Fruit fly (Drosophila melanogaster) whole organism, adult: ENCODE measurements around the gene CG32320.
"Not testable (repeated sequence)": the region's sequence is repeated elsewhere in the genome, so short reads cannot be mapped to it uniquely, and the experiment has no call there.

ENCODE experiments used
- CG11617 ChIP-seq: fragments of 200-800 bp; sonication (Bioruptor generic); optimal IDR thresholded peaks from 2 replicates; lab custom pipeline; 2017; ENCODE audit warnings: mild to moderate bottlenecking, missing biosample characterization, missing genetic modification reagents, missing genetic modification characterization
- CG12768 ChIP-seq: fragments of 200-800 bp; sonication (Bioruptor generic); optimal IDR thresholded peaks from 2 replicates; lab custom pipeline; 2017; ENCODE audit warnings: missing biosample characterization, missing genetic modification characterization, mild to moderate bottlenecking, moderate library complexity, missing genetic modification reagents
- CG14711 ChIP-seq: fragments of 200-800 bp; sonication (Bioruptor generic); optimal IDR thresholded peaks from 2 replicates; lab custom pipeline; 2018; ENCODE audit warnings: missing biosample characterization, mild to moderate bottlenecking, missing genetic modification characterization, moderate library complexity
- CG1620 ChIP-seq: fragments of 200-800 bp; sonication (Bioruptor generic); optimal IDR thresholded peaks from 2 replicates; lab custom pipeline; 2016; ENCODE audit warnings: missing biosample characterization, missing genetic modification characterization
- CG33017 ChIP-seq: fragments of 200-800 bp; sonication (Bioruptor generic); optimal IDR thresholded peaks from 2 replicates; lab custom pipeline; 2018; ENCODE audit warnings: missing biosample characterization, mild to moderate bottlenecking, missing genetic modification characterization, moderate library complexity
- CG5204 ChIP-seq: fragments of 200-800 bp; sonication (Bioruptor generic); optimal IDR thresholded peaks from 2 replicates; lab custom pipeline; 2016; ENCODE audit warnings: missing biosample characterization, missing genetic modification characterization
- CG7045 ChIP-seq: fragments of 200-800 bp; sonication (Bioruptor generic); optimal IDR thresholded peaks from 2 replicates; lab custom pipeline; 2017; ENCODE audit warnings: missing biosample characterization, mild to moderate bottlenecking, missing genetic modification characterization
- CG7101 ChIP-seq: fragments of 200-800 bp; sonication (Bioruptor generic); optimal IDR thresholded peaks from 2 replicates; lab custom pipeline; 2018; ENCODE audit warnings: missing biosample characterization, mild to moderate bottlenecking, missing genetic modification characterization, moderate library complexity
- Clk ChIP-seq: fragments of 200-800 bp; sonication (Bioruptor generic); optimal IDR thresholded peaks from 2 replicates; lab custom pipeline; 2017; ENCODE audit warnings: missing biosample characterization, missing genetic modification characterization
- Crg-1 ChIP-seq: fragments of 200-800 bp; sonication (Bioruptor generic); optimal IDR thresholded peaks from 2 replicates; lab custom pipeline; 2016; ENCODE audit warnings: missing biosample characterization, missing genetic modification characterization
- Hr96 ChIP-seq: fragments of 200-800 bp; sonication (Bioruptor generic); optimal IDR thresholded peaks from 2 replicates; lab custom pipeline; 2016; ENCODE audit warnings: missing biosample characterization, missing genetic modification characterization
- Mnt ChIP-seq: fragments of 200-800 bp; sonication (Bioruptor generic); optimal IDR thresholded peaks from 2 replicates; lab custom pipeline; 2016; ENCODE audit warnings: missing biosample characterization, mild to moderate bottlenecking, missing genetic modification characterization
- bab1 ChIP-seq: fragments of 200-800 bp; sonication (Bioruptor generic); optimal IDR thresholded peaks from 3 replicates; lab custom pipeline; 2019; ENCODE audit warnings: missing biosample characterization, mild to moderate bottlenecking, missing genetic modification characterization, moderate library complexity
- cic ChIP-seq: fragments of 200-800 bp; sonication (Bioruptor generic); optimal IDR thresholded peaks from 2 replicates; lab custom pipeline; 2017; ENCODE audit warnings: missing biosample characterization, mild to moderate bottlenecking, missing genetic modification characterization, moderate library complexity
- cnc ChIP-seq, 2 experiments: fragments of >200 bp; optimal IDR thresholded peaks; 2 replicates each; lab custom pipeline; 2017
- kay ChIP-seq: fragments of 200-800 bp; sonication (Bioruptor generic); peaks from one replicate; lab custom pipeline; 2016; ENCODE audit warnings: missing biosample characterization, missing genetic modification characterization, borderline replicate concordance
- ovo ChIP-seq: fragments of 200-800 bp; sonication (Bioruptor generic); optimal IDR thresholded peaks from 2 replicates; lab custom pipeline; 2016; ENCODE audit warnings: missing biosample characterization, missing genetic modification characterization
- pad ChIP-seq: fragments of 200-800 bp; sonication (Bioruptor generic); optimal IDR thresholded peaks from 3 replicates; lab custom pipeline; 2017; ENCODE audit warnings: missing biosample characterization, missing genetic modification characterization, mild to moderate bottlenecking, moderate library complexity, missing genetic modification reagents
- tj ChIP-seq: fragments of 200-800 bp; sonication (Bioruptor generic); optimal IDR thresholded peaks from 3 replicates; lab custom pipeline; 2017; ENCODE audit warnings: missing biosample characterization, mild to moderate bottlenecking, missing genetic modification characterization, moderate library complexity
- toe ChIP-seq: fragments of 200-800 bp; sonication (Bioruptor generic); optimal IDR thresholded peaks from 2 replicates; lab custom pipeline; 2016; ENCODE audit warnings: missing biosample characterization, missing genetic modification characterization

CG32320 gene

DNA sequence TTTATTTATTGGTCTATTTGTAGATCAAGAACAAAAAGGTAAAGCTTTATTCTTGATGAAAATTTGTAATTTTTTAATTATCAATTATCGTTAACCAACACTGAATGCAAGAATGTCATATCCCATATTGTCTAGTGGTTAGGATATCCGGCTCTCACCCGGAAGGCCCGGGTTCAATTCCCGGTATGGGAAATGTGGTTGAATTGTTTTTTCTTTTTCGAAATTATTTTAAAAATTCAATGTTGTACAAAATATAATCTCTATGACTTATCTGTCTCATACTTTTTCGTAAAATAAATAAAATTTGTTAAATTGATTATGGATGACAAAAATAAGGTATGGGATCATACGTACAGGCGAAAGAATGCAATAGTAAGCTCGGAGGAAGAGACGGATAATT is at the start of gene CG32320:
TSS of gene CG32320 (plus strand) at position 301 of the 400 bp plus-strand sequence.
- TF ChIP-seq CG11617 (GFP tag; lab: Kevin White, UChicago); CG5204 (GFP tag; lab: Kevin White, UChicago); CG33017 (tag; lab: Kevin White, UChicago): not testable (repeated sequence)

dm6 chr3L:1348935-1349334 is 49.5 kb upstream of the CG32320 start:
- TF ChIP-seq CG14711, result no peak
- no peak for TF ChIP-seq cnc (optimal IDR thresholded peaks at IDR 0.05; lab: Kevin White, UChicago)
- TF ChIP-seq Crg-1, result no peak
- TF ChIP-seq bab1 (GFP tag; lab: Kevin White, UChicago), result no peak
- TF ChIP-seq CG5204 (GFP tag; lab: Kevin White, UChicago), result no peak
- TF ChIP-seq toe (GFP tag; lab: Kevin White, UChicago), result no peak
- TF ChIP-seq CG11617 (GFP tag; lab: Kevin White, UChicago), result no peak

dm6 chr3L:1349397-1349796 is 49.0 kb upstream of the CG32320 start:
- no peak for TF ChIP-seq tj
- no peak for TF ChIP-seq cic (GFP tag; lab: Kevin White, UChicago)
- TF ChIP-seq CG1620, result no peak
- peak; percentile 83 for TF ChIP-seq pad (GFP tag; lab: Kevin White, UChicago)
- TF ChIP-seq CG33017 (tag; lab: Kevin White, UChicago), result no peak
- no peak for TF ChIP-seq kay
- no peak for TF ChIP-seq CG5204 (GFP tag; lab: Kevin White, UChicago)

DNA sequence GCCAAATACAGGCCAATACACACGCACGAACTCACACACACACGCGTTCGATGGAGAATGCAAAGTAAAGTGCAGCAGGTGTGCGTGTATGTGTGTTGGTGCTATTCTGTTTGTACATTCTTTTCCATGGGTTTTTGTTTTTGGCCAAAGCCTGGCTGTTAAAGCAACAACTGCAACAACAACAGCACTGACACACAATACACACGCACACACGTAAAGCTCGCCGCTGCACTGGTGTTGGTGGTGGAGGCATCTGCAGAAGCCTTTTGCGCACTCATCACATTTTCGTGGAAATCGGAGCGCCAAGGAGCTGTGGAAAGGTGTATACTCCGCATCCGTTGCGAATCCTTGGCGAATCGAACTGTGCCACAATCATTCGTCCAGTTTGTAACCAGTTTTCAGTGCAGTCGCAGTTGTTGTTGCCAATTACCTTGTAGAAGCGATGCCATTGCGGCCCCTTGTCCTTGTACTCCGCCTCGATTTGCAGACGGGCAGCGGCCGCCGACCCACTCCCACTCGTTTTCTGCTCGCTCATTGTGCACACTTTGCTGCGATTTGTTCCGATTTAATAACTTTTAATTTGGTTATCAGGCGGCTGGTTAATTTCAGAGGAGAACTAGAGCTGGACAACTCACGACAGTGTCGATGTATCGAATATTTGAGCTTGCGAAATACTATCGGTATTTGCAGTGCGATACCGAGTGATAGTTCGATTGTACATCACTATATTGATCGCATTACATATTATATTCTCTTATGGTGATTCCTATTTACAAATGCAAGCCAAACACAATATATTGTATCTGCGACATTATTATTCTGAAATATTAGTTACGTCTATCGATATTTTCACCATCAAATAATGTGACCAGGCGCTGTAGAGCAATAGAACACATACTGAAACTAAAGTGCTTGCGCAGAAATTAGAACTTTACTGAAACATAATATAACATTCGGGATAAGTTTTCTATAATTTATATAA is 48.2 kb upstream of the CG32320 start:
- TF ChIP-seq cnc (optimal IDR thresholded peaks at IDR 0.05; lab: Kevin White, UChicago), result no peak
- TF ChIP-seq CG5204 (GFP tag; lab: Kevin White, UChicago), result no peak
- peak; percentile 8 for TF ChIP-seq CG7045
- peak; percentile 81 for TF ChIP-seq tj
- TF ChIP-seq cic (GFP tag; lab: Kevin White, UChicago), result no peak
- TF ChIP-seq CG7101 (tag; lab: Kevin White, UChicago), result peak; percentile 43
- TF ChIP-seq bab1 (GFP tag; lab: Kevin White, UChicago), result peak; percentile 53
- TF ChIP-seq Crg-1, result no peak
- TF ChIP-seq CG12768 (GFP tag; lab: Kevin White, UChicago), result no peak
- TF ChIP-seq CG33017 (tag; lab: Kevin White, UChicago), result no peak
- peak; percentile 77 for TF ChIP-seq pad (GFP tag; lab: Kevin White, UChicago)
- TF ChIP-seq Mnt, result no peak
- peak; percentile 64 for TF ChIP-seq CG1620
- TF ChIP-seq Clk, result peak; percentile 33
- peak; percentile 41 for TF ChIP-seq CG14711
- peak; percentile 35 for TF ChIP-seq CG11617 (GFP tag; lab: Kevin White, UChicago)
- peak; percentile 39 for TF ChIP-seq ovo (GFP tag; lab: Kevin White, UChicago)
- TF ChIP-seq Hr96 (GFP tag; lab: Kevin White, UChicago), result no peak
- peak; percentile 74 for TF ChIP-seq toe (GFP tag; lab: Kevin White, UChicago)
- no peak for TF ChIP-seq kay

DNA sequence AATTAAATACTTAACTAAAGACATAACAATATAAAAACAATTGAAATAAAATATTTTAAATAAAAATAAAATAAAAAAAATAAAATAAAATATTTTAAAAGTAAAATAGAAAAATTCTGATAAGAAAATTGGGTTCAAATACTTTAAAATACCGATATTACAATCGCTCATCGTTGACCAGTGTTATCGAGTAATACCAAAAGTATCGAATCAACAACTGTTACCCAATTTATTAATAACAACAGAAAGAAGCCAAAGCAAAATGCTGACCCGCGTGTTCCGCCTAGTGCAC is 47.5 kb upstream of the CG32320 start, which contains the start of gene CG9166:
TSS of gene CG9166 (plus strand) at position 193 of the 292 bp plus-strand sequence.
- TF ChIP-seq Hr96 (GFP tag; lab: Kevin White, UChicago), result no peak
- no peak for TF ChIP-seq CG33017 (tag; lab: Kevin White, UChicago)
- no peak for TF ChIP-seq ovo (GFP tag; lab: Kevin White, UChicago)
- TF ChIP-seq bab1 (GFP tag; lab: Kevin White, UChicago), result no peak
- no peak for TF ChIP-seq CG11617 (GFP tag; lab: Kevin White, UChicago)
- no peak for TF ChIP-seq Mnt
- no peak for TF ChIP-seq Clk
- TF ChIP-seq CG14711, result no peak
- TF ChIP-seq CG1620, result no peak
- no peak for TF ChIP-seq CG5204 (GFP tag; lab: Kevin White, UChicago)
- no peak for TF ChIP-seq toe (GFP tag; lab: Kevin White, UChicago)
- TF ChIP-seq pad (GFP tag; lab: Kevin White, UChicago), result no peak
- TF ChIP-seq CG7045, result no peak
- no peak for TF ChIP-seq Crg-1
- no peak for TF ChIP-seq cic (GFP tag; lab: Kevin White, UChicago)
- no peak for TF ChIP-seq CG7101 (tag; lab: Kevin White, UChicago)
- no peak for TF ChIP-seq CG12768 (GFP tag; lab: Kevin White, UChicago)
- no peak for TF ChIP-seq kay
- TF ChIP-seq cnc (optimal IDR thresholded peaks at IDR 0.05; lab: Kevin White, UChicago), result no peak
- TF ChIP-seq tj, result no peak

- TF ChIP-seq tj (no peak), CG11617 (GFP tag; lab: Kevin White, UChicago) (peak; percentile 37), Mnt (peak; percentile 20), Hr96 (GFP tag; lab: Kevin White, UChicago) (no peak), CG33017 (tag; lab: Kevin White, UChicago) (no peak), Crg-1 (peak; percentile 27), CG1620 (peak; percentile 48), CG7101 (tag; lab: Kevin White, UChicago) (peak; percentile 13), pad (GFP tag; lab: Kevin White, UChicago) (no peak), kay (no peak), ovo (GFP tag; lab: Kevin White, UChicago) (peak; percentile 76), bab1 (GFP tag; lab: Kevin White, UChicago) (peak; percentile 67)
Measured at dm6 chr3L:1352065-1352464, 46.3 kb upstream of the CG32320 start.
